Fruit fly (Drosophila melanogaster) whole organism, embryonic: ENCODE results near the gene Bub1.
A peak's percentile ranks its signal among the peaks of the same experiment; 100 is the strongest.

Experiments used
- Asciz ChIP-seq: fragments of 200-800 bp; sonication (Bioruptor generic); optimal IDR thresholded peaks from 2 replicates; lab custom pipeline; 2017; ENCODE audit warnings: missing biosample characterization, mild to moderate bottlenecking, missing genetic modification characterization, missing genetic modification reagents
- Bgb ChIP-seq: fragments of 200-800 bp; sonication (Bioruptor generic); IDR thresholded peaks from 2 replicates; pipeline ENCODE4 v1.3.6; 2022; ENCODE audit warnings: missing biosample characterization, missing genetic modification characterization; ENCODE audit not compliant: partially characterized antibody
- C15 ChIP-seq: fragments of 200-800 bp; sonication (Bioruptor generic); IDR thresholded peaks from 3 replicates; pipeline ENCODE4 v1.3.6; 2022; ENCODE audit warnings: missing biosample characterization, missing genetic modification characterization
- CG10209 ChIP-seq: fragments of 200-800 bp; sonication (Bioruptor generic); optimal IDR thresholded peaks from 3 replicates; lab custom pipeline; 2017; ENCODE audit warnings: missing biosample characterization, mild to moderate bottlenecking, missing genetic modification characterization, missing genetic modification reagents
- CG10431 ChIP-seq: fragments of 200-800 bp; sonication (Bioruptor generic); optimal IDR thresholded peaks from 3 replicates; lab custom pipeline; 2018; ENCODE audit warnings: missing biosample characterization, mild to moderate bottlenecking, missing genetic modification characterization
- CG10462 ChIP-seq: fragments of 200-800 bp; sonication (Bioruptor generic); optimal IDR thresholded peaks from 2 replicates; lab custom pipeline; 2016; ENCODE audit warnings: missing biosample characterization, missing genetic modification characterization
- CG11085 ChIP-seq: fragments of 200-800 bp; sonication (Bioruptor generic); IDR thresholded peaks from 2 replicates; pipeline ENCODE4 v1.3.6; 2022; ENCODE audit warnings: missing biosample characterization, missing genetic modification characterization
- CG12942 ChIP-seq: fragments of 200-800 bp; sonication (Bioruptor generic); optimal IDR thresholded peaks from 3 replicates; lab custom pipeline; 2016; ENCODE audit warnings: missing biosample characterization, missing genetic modification characterization
- CG1529 ChIP-seq: fragments of 200-800 bp; sonication (Bioruptor generic); optimal IDR thresholded peaks from 3 replicates; lab custom pipeline; 2018; ENCODE audit warnings: missing biosample characterization, missing genetic modification characterization
- CG17186 ChIP-seq: fragments of 200-800 bp; sonication (Bioruptor generic); optimal IDR thresholded peaks from 3 replicates; lab custom pipeline; 2017; ENCODE audit warnings: missing biosample characterization, missing genetic modification reagents, missing genetic modification characterization
- CG17328 ChIP-seq: fragments of 200-800 bp; sonication (Bioruptor generic); IDR thresholded peaks from 2 replicates; pipeline ENCODE4 v1.3.6; 2022; ENCODE audit warnings: missing biosample characterization, missing genetic modification characterization
- CG17612 ChIP-seq: fragments of 200-800 bp; sonication (Bioruptor generic); IDR thresholded peaks from 2 replicates; pipeline ENCODE4 v1.3.6; 2022; ENCODE audit warnings: missing biosample characterization, missing genetic modification characterization
- CG2712 ChIP-seq: fragments of 200-800 bp; optimal IDR thresholded peaks from 3 replicates; lab custom pipeline; 2019; ENCODE audit warnings: missing biosample characterization, mild to moderate bottlenecking, missing genetic modification characterization, moderate library complexity
- CG30431 ChIP-seq: fragments of 200-800 bp; sonication (Bioruptor generic); optimal IDR thresholded peaks from 2 replicates; lab custom pipeline; 2017; ENCODE audit warnings: missing biosample characterization, missing genetic modification characterization
- CG3407 ChIP-seq: fragments of 200-800 bp; sonication (Bioruptor generic); optimal IDR thresholded peaks from 2 replicates; lab custom pipeline; 2018; ENCODE audit warnings: missing biosample characterization, mild to moderate bottlenecking, missing genetic modification characterization
- CG6813 ChIP-seq: fragments of 200-800 bp; sonication (Bioruptor generic); optimal IDR thresholded peaks from 2 replicates; lab custom pipeline; 2017; ENCODE audit warnings: missing biosample characterization, missing genetic modification characterization, mild to moderate bottlenecking, moderate library complexity, missing genetic modification reagents
- CG6854 ChIP-seq: fragments of 200-800 bp; sonication (Bioruptor generic); optimal IDR thresholded peaks from 3 replicates; lab custom pipeline; 2017; ENCODE audit warnings: missing biosample characterization, mild to moderate bottlenecking, missing genetic modification characterization
- CG7372 ChIP-seq: fragments of 200-800 bp; sonication (Bioruptor generic); IDR thresholded peaks from 2 replicates; pipeline ENCODE4 v1.3.6; 2022; ENCODE audit warnings: missing biosample characterization, missing genetic modification characterization
- CG8281 ChIP-seq: fragments of 200-800 bp; sonication (Bioruptor generic); optimal IDR thresholded peaks from 2 replicates; lab custom pipeline; 2018; ENCODE audit warnings: missing biosample characterization, mild to moderate bottlenecking, missing genetic modification characterization, moderate library complexity
- CG8290 ChIP-seq, 3 experiments: fragments of 200-800 bp; sonication (Bioruptor generic); optimal IDR thresholded peaks; 2 replicates each; lab custom pipeline; 2016 to 2019; ENCODE audit warnings: missing biosample characterization in 3 of 3, missing genetic modification characterization in 3 of 3, mild to moderate bottlenecking in 2 of 3, moderate library complexity in 1 of 3
- CG9437 ChIP-seq: fragments of 200-800 bp; sonication (Bioruptor generic); optimal IDR thresholded peaks from 2 replicates; lab custom pipeline; 2018; ENCODE audit warnings: missing biosample characterization, mild to moderate bottlenecking, missing genetic modification characterization
- CG9817 ChIP-seq: fragments of 200-800 bp; sonication (Bioruptor generic); optimal IDR thresholded peaks from 2 replicates; lab custom pipeline; 2018; ENCODE audit warnings: missing biosample characterization, mild to moderate bottlenecking, missing genetic modification characterization, moderate library complexity
- CTCF ChIP-seq: fragments of 200-800 bp; sonication (Bioruptor generic); optimal IDR thresholded peaks from 2 replicates; lab custom pipeline; 2017; ENCODE audit warnings: missing biosample characterization, mild to moderate bottlenecking, missing genetic modification characterization, moderate library complexity
- Dp ChIP-seq: fragments of 200-800 bp; sonication (Bioruptor generic); optimal IDR thresholded peaks from 2 replicates; lab custom pipeline; 2018; ENCODE audit warnings: missing biosample characterization, mild to moderate bottlenecking, missing genetic modification characterization, moderate library complexity
- HHEX ChIP-seq: fragments of 200-800 bp; sonication (Bioruptor generic); optimal IDR thresholded peaks from 3 replicates; lab custom pipeline; 2017; ENCODE audit warnings: missing biosample characterization, mild to moderate bottlenecking, missing genetic modification characterization, missing genetic modification reagents
- Hmx ChIP-seq: fragments of 200-800 bp; sonication (Bioruptor generic); optimal IDR thresholded peaks from 2 replicates; lab custom pipeline; 2016; ENCODE audit warnings: missing biosample characterization, missing genetic modification characterization
- Hr39 ChIP-seq: fragments of >200 bp; optimal IDR thresholded peaks from 2 replicates; lab custom pipeline; 2017
- Lim3 ChIP-seq: fragments of 200-800 bp; sonication (Bioruptor generic); IDR thresholded peaks from 2 replicates; pipeline ENCODE4 v1.3.6; 2022; ENCODE audit warnings: missing biosample characterization, missing genetic modification characterization
- Oaz ChIP-seq: fragments of 200-800 bp; sonication (Bioruptor generic); IDR thresholded peaks from 2 replicates; pipeline ENCODE4 v1.3.6; 2022; ENCODE audit warnings: missing biosample characterization, missing genetic modification characterization
- Sin3A ChIP-seq: fragments of >200 bp; optimal IDR thresholded peaks from 2 replicates; lab custom pipeline; 2018
- Ssrp ChIP-seq: fragments of 200-800 bp; sonication (Bioruptor generic); optimal IDR thresholded peaks from 2 replicates; lab custom pipeline; 2018; ENCODE audit warnings: missing biosample characterization, mild to moderate bottlenecking, missing genetic modification characterization, moderate library complexity
- Xbp1 ChIP-seq: fragments of 200-800 bp; sonication (Bioruptor generic); optimal IDR thresholded peaks from 3 replicates; lab custom pipeline; 2016; ENCODE audit warnings: missing biosample characterization, mild to moderate bottlenecking, missing genetic modification characterization
- ab ChIP-seq: fragments of 200-800 bp; sonication (Bioruptor generic); optimal IDR thresholded peaks from 2 replicates; lab custom pipeline; 2016; ENCODE audit warnings: missing biosample characterization, missing genetic modification characterization
- ac ChIP-seq: fragments of 200-800 bp; sonication (Bioruptor generic); optimal IDR thresholded peaks from 3 replicates; lab custom pipeline; 2017; ENCODE audit warnings: missing biosample characterization, mild to moderate bottlenecking, missing genetic modification characterization
- cad ChIP-seq: fragments of >200 bp; optimal IDR thresholded peaks from 2 replicates; lab custom pipeline; 2017; ENCODE audit warnings: missing biosample characterization, missing genetic modification characterization
- corto ChIP-seq: fragments of 200-800 bp; sonication (Bioruptor generic); optimal IDR thresholded peaks from 2 replicates; lab custom pipeline; 2016; ENCODE audit warnings: missing biosample characterization, mild to moderate bottlenecking, missing genetic modification characterization, moderate library complexity
- dan ChIP-seq: fragments of 200-800 bp; sonication (Bioruptor generic); IDR thresholded peaks from 2 replicates; pipeline ENCODE4 v1.3.6; 2022; ENCODE audit warnings: missing biosample characterization, missing genetic modification characterization
- gsb ChIP-seq: fragments of 200-800 bp; sonication (Bioruptor generic); IDR thresholded peaks from 2 replicates; pipeline ENCODE4 v1.3.6; 2022; ENCODE audit warnings: missing biosample characterization, missing genetic modification characterization
- hth ChIP-seq: fragments of >200 bp; optimal IDR thresholded peaks from 2 replicates; lab custom pipeline; 2017; ENCODE audit warnings: inconsistent platforms
- kay ChIP-seq: fragments of 200-800 bp; sonication (Bioruptor generic); optimal IDR thresholded peaks from 2 replicates; lab custom pipeline; 2016; ENCODE audit warnings: missing biosample characterization, missing genetic modification characterization
- klu ChIP-seq: fragments of 200-800 bp; sonication (Bioruptor generic); IDR thresholded peaks from 2 replicates; pipeline ENCODE4 v1.3.6; 2022; ENCODE audit warnings: missing biosample characterization, missing genetic modification characterization
- knrl ChIP-seq: fragments of 200-800 bp; sonication (Bioruptor generic); IDR thresholded peaks from 3 replicates; pipeline ENCODE4 v1.3.6; 2022; ENCODE audit warnings: missing biosample characterization, missing genetic modification characterization; ENCODE audit not compliant: partially characterized antibody
- lab ChIP-seq: fragments of 200-800 bp; sonication (Bioruptor generic); optimal IDR thresholded peaks from 3 replicates; lab custom pipeline; 2017; ENCODE audit warnings: missing biosample characterization, missing genetic modification characterization, mild to moderate bottlenecking, moderate library complexity, missing genetic modification reagents
- nmo ChIP-seq: fragments of 200-800 bp; sonication (Bioruptor generic); optimal IDR thresholded peaks from 2 replicates; lab custom pipeline; 2018; ENCODE audit warnings: missing biosample characterization, mild to moderate bottlenecking, missing genetic modification characterization, moderate library complexity
- run ChIP-seq: fragments of 200-800 bp; sonication (Bioruptor generic); optimal IDR thresholded peaks from 3 replicates; lab custom pipeline; 2018; ENCODE audit warnings: missing biosample characterization, mild to moderate bottlenecking, missing genetic modification characterization
- so ChIP-seq: fragments of 200-800 bp; sonication (Bioruptor generic); IDR thresholded peaks from 3 replicates; pipeline ENCODE4 v1.3.6; 2022; ENCODE audit warnings: missing biosample characterization, missing genetic modification characterization
- sug ChIP-seq: fragments of 200-800 bp; optimal IDR thresholded peaks from 2 replicates; lab custom pipeline; 2019; ENCODE audit warnings: missing biosample characterization, mild to moderate bottlenecking, missing genetic modification characterization, moderate library complexity
- tin ChIP-seq: fragments of 200-800 bp; sonication (Bioruptor generic); optimal IDR thresholded peaks from 3 replicates; lab custom pipeline; 2016; ENCODE audit warnings: missing biosample characterization, missing genetic modification characterization
- tup ChIP-seq: fragments of 200-800 bp; sonication (Bioruptor generic); optimal IDR thresholded peaks from 2 replicates; lab custom pipeline; 2016; ENCODE audit warnings: missing biosample characterization, mild to moderate bottlenecking, missing genetic modification characterization, moderate library complexity
- usp ChIP-seq: fragments of >200 bp; optimal IDR thresholded peaks from 2 replicates; lab custom pipeline; 2017; ENCODE audit warnings: missing biosample characterization, missing genetic modification characterization
- zen2 ChIP-seq: fragments of 200-800 bp; sonication (Bioruptor generic); IDR thresholded peaks from 3 replicates; pipeline ENCODE4 v1.3.6; 2022; ENCODE audit warnings: missing biosample characterization, missing genetic modification characterization; ENCODE audit not compliant: partially characterized antibody

Gene Bub1

dm6 chr2L:5261223-5261984 lies 17.3 kb upstream of the Bub1 start (continued):
- TF ChIP-seq knrl (no peak), CG2712 (peak; percentile 65), kay (GFP tag; lab: Kevin White, UChicago) (no peak), tup (GFP tag; lab: Kevin White, UChicago) (no peak), Oaz (GFP tag; lab: Robert Waterston, UW) (no peak), CG1529 (GFP tag; lab: Kevin White, UChicago) (no peak), klu (GFP tag; lab: Robert Waterston, UW) (no peak), ac (GFP tag; lab: Kevin White, UChicago) (no peak), CG12942 (GFP tag; lab: Kevin White, UChicago) (no peak), CG9437 (no peak), Hr39 (lab: Kevin White, UChicago) (no peak), HHEX (GFP tag; lab: Kevin White, UChicago) (no peak), CG10431 (GFP tag; lab: Kevin White, UChicago) (no peak), CG10462 (GFP tag; lab: Kevin White, UChicago) (no peak), Bgb (no peak), Dp (no peak), Xbp1 (GFP tag; lab: Kevin White, UChicago) (peak; percentile 28), CG30431 (GFP tag; lab: Kevin White, UChicago) (peak; percentile 23), nmo (GFP tag; lab: Kevin White, UChicago) (peak; percentile 30), CG3407 (GFP tag; lab: Kevin White, UChicago) (no peak), Sin3A (no peak), Lim3 (GFP tag; lab: Robert Waterston, UW) (no peak), C15 (GFP tag; lab: Robert Waterston, UW) (no peak), gsb (no peak; the same call in 1 of the 2 replicates), CG11085 (GFP tag; lab: Robert Waterston, UW) (no peak), CG17612 (GFP tag; lab: Robert Waterston, UW) (no peak), ab (GFP tag; lab: Kevin White, UChicago) (no peak), run (tag; lab: Kevin White, UChicago) (no peak), CG8290 (GFP tag; optimal IDR thresholded peaks at IDR 0.05; lab: Kevin White, UChicago) (no peak), CG8290 (tag; optimal IDR thresholded peaks at IDR 0.05; lab: Kevin White, UChicago) (peak in 1 of 2 experiments; percentile 67), hth (no peak), CG17328 (GFP tag; lab: Robert Waterston, UW) (peak; percentile 62; the same call in 1 of the 2 replicates), CG17186 (GFP tag; lab: Kevin White, UChicago) (no peak), cad (GFP tag; lab: Kevin White, UChicago) (no peak), Ssrp (peak; percentile 38), tin (GFP tag; lab: Kevin White, UChicago) (no peak), CTCF (GFP tag; lab: Kevin White, UChicago) (no peak), lab (peak; percentile 29), Asciz (GFP tag; lab: Kevin White, UChicago) (no peak), CG6813 (GFP tag; lab: Kevin White, UChicago) (peak; percentile 33), CG10209 (GFP tag; lab: Kevin White, UChicago) (peak; percentile 46), CG6854 (GFP tag; lab: Kevin White, UChicago) (no peak), dan (GFP tag; lab: Robert Waterston, UW) (no peak), CG9817 (tag; lab: Kevin White, UChicago) (no peak), corto (peak; percentile 74), zen2 (GFP tag; lab: Robert Waterston, UW) (no peak), CG7372 (no peak), so (GFP tag; lab: Robert Waterston, UW) (no peak), usp (GFP tag; lab: Kevin White, UChicago) (no peak), sug (tag; lab: Kevin White, UChicago) (no peak), Hmx (GFP tag; lab: Kevin White, UChicago) (no peak), CG8281 (tag; lab: Kevin White, UChicago) (no peak)
